Worm (Caenorhabditis elegans) whole organism, L3 larva: ENCODE results near the gene ugtp-1.

Experiments used
- R02D3.7 ChIP-seq: fragments of 150-350 bp; optimal IDR thresholded peaks from 2 replicates; lab custom pipeline; 2014; ENCODE audit warnings: missing biosample characterization, missing genetic modification characterization
- ZK546.5 ChIP-seq: sonication (generic microtip); optimal IDR thresholded peaks from 2 replicates; lab custom pipeline; 2017; ENCODE audit warnings: missing biosample characterization, missing genetic modification characterization
- aly-2 ChIP-seq: fragments of 150-350 bp; optimal IDR thresholded peaks from 2 replicates; lab custom pipeline; 2014; ENCODE audit warnings: missing biosample characterization, missing genetic modification characterization
- ama-1 ChIP-seq: fragments of 150-350 bp; optimal IDR thresholded peaks from 2 replicates; lab custom pipeline; 2018
- ceh-16 ChIP-seq: sonication (generic microtip); optimal IDR thresholded peaks from 2 replicates; lab custom pipeline; 2017; ENCODE audit warnings: missing biosample characterization, missing genetic modification characterization
- ceh-28 ChIP-seq: fragments of 150-350 bp; optimal IDR thresholded peaks from 2 replicates; lab custom pipeline; 2014; ENCODE audit warnings: missing biosample characterization, missing genetic modification reagents, missing genetic modification characterization
- ceh-82 ChIP-seq: fragments of 150-350 bp; optimal IDR thresholded peaks from 2 replicates; lab custom pipeline; 2014; ENCODE audit warnings: missing biosample characterization, missing genetic modification characterization
- daf-12 ChIP-seq: fragments of 150-350 bp; optimal IDR thresholded peaks from 2 replicates; lab custom pipeline; 2014; ENCODE audit warnings: missing biosample characterization, missing genetic modification reagents, missing genetic modification characterization
- egl-27 ChIP-seq: sonication (generic microtip); optimal IDR thresholded peaks from 4 replicates; lab custom pipeline; 2017; ENCODE audit warnings: missing biosample characterization, missing genetic modification reagents, missing genetic modification characterization
- egl-5 ChIP-seq: fragments of 150-350 bp; optimal IDR thresholded peaks from 2 replicates; lab custom pipeline; 2017; ENCODE audit warnings: missing biosample characterization, missing genetic modification reagents, missing genetic modification characterization, inconsistent platforms
- elt-1 ChIP-seq: fragments of 150-350 bp; optimal IDR thresholded peaks from 2 replicates; lab custom pipeline; 2014; ENCODE audit warnings: missing biosample characterization, missing genetic modification characterization
- elt-2 ChIP-seq: sonication (generic microtip); optimal IDR thresholded peaks from 2 replicates; lab custom pipeline; 2016; ENCODE audit warnings: missing genetic modification reagents, mild to moderate bottlenecking, missing genetic modification characterization, missing compliant biosample characterization
- elt-3 ChIP-seq, 3 experiments: fragments of 150-350 bp in 1 of 3; sonication (generic microtip) in 2 of 3; optimal IDR thresholded peaks; 2 replicates in 2 of 3; 4 replicates in 1 of 3; lab custom pipeline; 2014 to 2017; ENCODE audit warnings: missing biosample characterization in 3 of 3, missing genetic modification characterization in 3 of 3
- fkh-10 ChIP-seq: sonication (generic microtip); optimal IDR thresholded peaks from 2 replicates; lab custom pipeline; 2017; ENCODE audit warnings: missing biosample characterization, missing genetic modification reagents, missing genetic modification characterization
- fos-1 ChIP-seq: fragments of 150-350 bp; optimal IDR thresholded peaks from 2 replicates; lab custom pipeline; 2014; ENCODE audit warnings: missing biosample characterization, missing genetic modification characterization
- hmg-11 ChIP-seq: sonication (generic microtip); optimal IDR thresholded peaks from 2 replicates; lab custom pipeline; 2016; ENCODE audit warnings: missing genetic modification characterization, missing compliant biosample characterization
- jun-1 ChIP-seq: fragments of 150-350 bp; optimal IDR thresholded peaks from 2 replicates; lab custom pipeline; 2014; ENCODE audit warnings: missing biosample characterization, missing genetic modification reagents, missing genetic modification characterization
- lin-15B ChIP-seq: fragments of 150-350 bp; optimal IDR thresholded peaks from 2 replicates; lab custom pipeline; 2014; ENCODE audit warnings: missing biosample characterization, missing genetic modification characterization
- lin-39 ChIP-seq: fragments of 150-350 bp; optimal IDR thresholded peaks from 2 replicates; lab custom pipeline; 2018; ENCODE audit warnings: missing biosample characterization, missing genetic modification reagents, missing genetic modification characterization
- lsy-12 ChIP-seq: sonication (generic microtip); optimal IDR thresholded peaks from 2 replicates; lab custom pipeline; 2016; ENCODE audit warnings: mild to moderate bottlenecking, missing genetic modification characterization, missing compliant biosample characterization
- mdl-1 ChIP-seq: fragments of 150-350 bp; optimal IDR thresholded peaks from 2 replicates; lab custom pipeline; 2014; ENCODE audit warnings: missing biosample characterization, missing genetic modification characterization
- nfya-1 ChIP-seq: sonication (generic microtip); optimal IDR thresholded peaks from 2 replicates; lab custom pipeline; 2017; ENCODE audit warnings: missing genetic modification characterization, mild to moderate bottlenecking, missing compliant biosample characterization, antibody characterized with exemption, moderate library complexity; ENCODE audit not compliant: insufficient read depth
- nhr-12 ChIP-seq: fragments of 150-350 bp; optimal IDR thresholded peaks from 2 replicates; lab custom pipeline; 2014; ENCODE audit warnings: missing biosample characterization, missing genetic modification characterization
- nhr-23 ChIP-seq: fragments of 150-350 bp; optimal IDR thresholded peaks from 2 replicates; lab custom pipeline; 2014; ENCODE audit warnings: missing biosample characterization, missing genetic modification reagents, missing genetic modification characterization
- nhr-237 ChIP-seq: fragments of 150-350 bp; optimal IDR thresholded peaks from 2 replicates; lab custom pipeline; 2014; ENCODE audit warnings: missing biosample characterization, missing genetic modification characterization
- nhr-25 ChIP-seq: sonication (generic microtip); optimal IDR thresholded peaks from 2 replicates; lab custom pipeline; 2017; ENCODE audit warnings: missing biosample characterization, missing genetic modification characterization
- nhr-28 ChIP-seq: fragments of 150-350 bp; optimal IDR thresholded peaks from 2 replicates; lab custom pipeline; 2014; ENCODE audit warnings: missing biosample characterization, missing genetic modification characterization
- nhr-43 ChIP-seq: sonication (generic microtip); optimal IDR thresholded peaks from 2 replicates; lab custom pipeline; 2016; ENCODE audit warnings: mild to moderate bottlenecking, missing genetic modification characterization, missing compliant biosample characterization; ENCODE audit not compliant: poor library complexity, severe bottlenecking
- nhr-76 ChIP-seq: fragments of 150-350 bp; sonication (generic microtip); optimal IDR thresholded peaks from 5 replicates; lab custom pipeline; 2014; ENCODE audit warnings: missing biosample characterization, missing genetic modification characterization
- pha-4 ChIP-seq: fragments of 150-350 bp; optimal IDR thresholded peaks from 2 replicates; lab custom pipeline; 2014; ENCODE audit warnings: missing biosample characterization, missing genetic modification reagents, missing genetic modification characterization
- pqm-1 ChIP-seq: fragments of 150-350 bp; optimal IDR thresholded peaks from 2 replicates; lab custom pipeline; 2017; ENCODE audit warnings: missing biosample characterization, missing genetic modification characterization, inconsistent platforms
- sea-2 ChIP-seq: fragments of 150-350 bp; sonication (generic microtip); optimal IDR thresholded peaks from 4 replicates; lab custom pipeline; 2014; ENCODE audit warnings: missing biosample characterization, missing genetic modification reagents, missing genetic modification characterization
- skn-1 ChIP-seq: fragments of 150-350 bp; optimal IDR thresholded peaks from 2 replicates; lab custom pipeline; 2014; ENCODE audit warnings: missing biosample characterization, missing genetic modification characterization
- snpc-4 ChIP-seq: fragments of 150-350 bp; optimal IDR thresholded peaks from 2 replicates; lab custom pipeline; 2014; ENCODE audit warnings: missing biosample characterization, missing genetic modification characterization
- unc-39 ChIP-seq: sonication (generic microtip); optimal IDR thresholded peaks from 4 replicates; lab custom pipeline; 2017; ENCODE audit warnings: missing biosample characterization, missing genetic modification characterization
- zag-1 ChIP-seq: fragments of 150-350 bp; optimal IDR thresholded peaks from 2 replicates; lab custom pipeline; 2014; ENCODE audit warnings: missing biosample characterization, missing genetic modification characterization

The ugtp-1 gene

ce11 chrIII:8794793-8795192 lies 44.3 kb upstream of the ugtp-1 start:
- TF ChIP-seq R02D3.7 (tag; lab: Kevin White, UChicago): peak; percentile 30
- TF ChIP-seq nhr-23 (tag; lab: Kevin White, UChicago): peak; percentile 86
- TF ChIP-seq mdl-1 (tag; lab: Kevin White, UChicago): peak; percentile 31
- TF ChIP-seq pha-4 (tag; lab: Kevin White, UChicago): peak; percentile 95
- TF ChIP-seq ZK546.5: no peak
- TF ChIP-seq egl-27 (tag; lab: Kevin White, UChicago): peak; percentile 42
- TF ChIP-seq nhr-25: peak; percentile 91
- no peak for TF ChIP-seq ceh-82 (tag; lab: Kevin White, UChicago)
- TF ChIP-seq lsy-12 (tag; lab: Kevin White, UChicago): peak; percentile 87
- TF ChIP-seq nhr-76 (tag; lab: Kevin White, UChicago): no peak
- peak; percentile 68 for TF ChIP-seq nfya-1 (tag; lab: Kevin White, UChicago)
- peak; percentile 52 for TF ChIP-seq elt-1
- peak; percentile 79 for TF ChIP-seq hmg-11 (tag; lab: Kevin White, UChicago)
- peak; percentile 77 for TF ChIP-seq ama-1 (lab: Kevin White, UChicago)
- no peak for TF ChIP-seq fkh-10 (GFP tag; lab: Kevin White, UChicago)
- peak; percentile 79 for TF ChIP-seq lin-39 (tag; lab: Kevin White, UChicago)
- peak; percentile 33 for TF ChIP-seq skn-1 (tag; lab: Kevin White, UChicago)
- no peak for TF ChIP-seq elt-3 (tag; optimal IDR thresholded peaks at IDR 0.05; lab: Kevin White, UChicago)
- peak; percentile 49 for TF ChIP-seq lin-15B (tag; lab: Kevin White, UChicago)
- TF ChIP-seq pqm-1: peak; percentile 20
- TF ChIP-seq egl-5 (tag; lab: Kevin White, UChicago): peak; percentile 31
- peak; percentile 75 for TF ChIP-seq elt-2 (tag; lab: Kevin White, UChicago)
- peak; percentile 17 for TF ChIP-seq ceh-28 (tag; lab: Kevin White, UChicago)
- TF ChIP-seq unc-39 (tag; lab: Kevin White, UChicago): no peak
- TF ChIP-seq zag-1 (tag; lab: Kevin White, UChicago): no peak
- no peak for TF ChIP-seq sea-2 (GFP tag; lab: Kevin White, UChicago)
- peak; percentile 72 for TF ChIP-seq snpc-4 (tag; lab: Kevin White, UChicago)
- TF ChIP-seq nhr-43: peak; percentile 69
- TF ChIP-seq nhr-237 (tag; lab: Kevin White, UChicago): no peak
- peak; percentile 86 for TF ChIP-seq jun-1
- no peak for TF ChIP-seq nhr-28 (tag; lab: Kevin White, UChicago)

- TF ChIP-seq nhr-12 (tag; lab: Kevin White, UChicago): no peak
- TF ChIP-seq elt-1: no peak
- no peak for TF ChIP-seq nhr-23 (tag; lab: Kevin White, UChicago)
- TF ChIP-seq elt-3 (tag; optimal IDR thresholded peaks at IDR 0.05; lab: Kevin White, UChicago): no peak
- no peak for TF ChIP-seq nhr-28 (tag; lab: Kevin White, UChicago)
- TF ChIP-seq ceh-16 (tag; lab: Kevin White, UChicago): no peak
- no peak for TF ChIP-seq nhr-43
- no peak for TF ChIP-seq nhr-25
- no peak for TF ChIP-seq hmg-11 (tag; lab: Kevin White, UChicago)
- TF ChIP-seq daf-12 (tag; lab: Kevin White, UChicago): no peak
- no peak for TF ChIP-seq nhr-76 (tag; lab: Kevin White, UChicago)
- no peak for TF ChIP-seq fos-1
- no peak for TF ChIP-seq pha-4 (tag; lab: Kevin White, UChicago)
- TF ChIP-seq, all 47 proteins: peak for 0
Observed at ce11 chrIII:8792251-8792650, 41.7 kb upstream of the ugtp-1 start, which contains the start of gene ztf-1. ztf-1 (minus strand) TSS chrIII:8792351.

ce11 chrIII:8791235-8791634 lies 40.7 kb upstream of the ugtp-1 start, which contains the start of the genes zfp-1 and F54F2.14:
zfp-1 (plus strand) TSS chrIII:8791535.
F54F2.14 (plus strand) TSS chrIII:8791546.
- TF ChIP-seq mdl-1 (tag; lab: Kevin White, UChicago) (no peak), daf-12 (tag; lab: Kevin White, UChicago) (no peak), aly-2 (no peak), nhr-23 (tag; lab: Kevin White, UChicago) (no peak), ama-1 (lab: Kevin White, UChicago) (no peak), elt-2 (tag; lab: Kevin White, UChicago) (no peak), lin-39 (tag; lab: Kevin White, UChicago) (no peak), egl-27 (tag; lab: Kevin White, UChicago) (no peak), zag-1 (tag; lab: Kevin White, UChicago) (no peak)
